Fruit fly (Drosophila melanogaster) whole organism, embryonic: ENCODE results near the gene nanos.

Experiments
- Aef1 ChIP-seq: fragments of 200-800 bp; sonication (Bioruptor generic); IDR thresholded peaks from 3 replicates; pipeline ENCODE4 v1.3.6; 2022; ENCODE audit warnings: missing biosample characterization, missing genetic modification characterization
- Atf-2 ChIP-seq: fragments of 200-800 bp; sonication (Bioruptor generic); optimal IDR thresholded peaks from 2 replicates; lab custom pipeline; 2016; ENCODE audit warnings: missing biosample characterization, missing genetic modification characterization
- CG1024 ChIP-seq: fragments of 200-800 bp; sonication (Bioruptor generic); IDR thresholded peaks from 2 replicates; pipeline ENCODE4 v1.3.6; 2022; ENCODE audit warnings: missing biosample characterization, missing genetic modification characterization
- CG10565 ChIP-seq: fragments of 200-800 bp; sonication (Bioruptor generic); optimal IDR thresholded peaks from 3 replicates; lab custom pipeline; 2016; ENCODE audit warnings: missing biosample characterization, mild to moderate bottlenecking, missing genetic modification characterization
- CG10979 ChIP-seq: fragments of 200-800 bp; sonication (Bioruptor generic); optimal IDR thresholded peaks from 2 replicates; lab custom pipeline; 2018; ENCODE audit warnings: missing biosample characterization, mild to moderate bottlenecking, missing genetic modification characterization, moderate library complexity
- CG11695 ChIP-seq: fragments of 200-800 bp; sonication (Bioruptor generic); IDR thresholded peaks from 3 replicates; pipeline ENCODE4 v1.3.6; 2022; ENCODE audit warnings: missing biosample characterization, missing genetic modification characterization
- CG11696 ChIP-seq: fragments of 200-800 bp; sonication (Bioruptor generic); IDR thresholded peaks from 2 replicates; pipeline ENCODE4 v1.3.6; 2022; ENCODE audit warnings: missing biosample characterization, missing genetic modification characterization
- CG11723 ChIP-seq: fragments of 200-800 bp; sonication (Bioruptor generic); optimal IDR thresholded peaks from 2 replicates; lab custom pipeline; 2017; ENCODE audit warnings: missing biosample characterization, mild to moderate bottlenecking, missing genetic modification characterization
- CG13123 ChIP-seq: fragments of 200-800 bp; sonication (Bioruptor generic); optimal IDR thresholded peaks from 2 replicates; lab custom pipeline; 2016; ENCODE audit warnings: missing biosample characterization, missing genetic modification characterization
- CG13894 ChIP-seq: fragments of 200-800 bp; sonication (Bioruptor generic); optimal IDR thresholded peaks from 3 replicates; lab custom pipeline; 2018; ENCODE audit warnings: missing biosample characterization, mild to moderate bottlenecking, missing genetic modification characterization, moderate library complexity
- CG15073 ChIP-seq: fragments of 200-800 bp; sonication (Bioruptor generic); optimal IDR thresholded peaks from 2 replicates; lab custom pipeline; 2016; ENCODE audit warnings: missing biosample characterization, missing genetic modification characterization
- CG17612 ChIP-seq: fragments of 200-800 bp; sonication (Bioruptor generic); IDR thresholded peaks from 2 replicates; pipeline ENCODE4 v1.3.6; 2022; ENCODE audit warnings: missing biosample characterization, missing genetic modification characterization
- CG17829 ChIP-seq: fragments of 200-800 bp; optimal IDR thresholded peaks from 2 replicates; lab custom pipeline; 2019; ENCODE audit warnings: missing biosample characterization, mild to moderate bottlenecking, missing genetic modification characterization, moderate library complexity
- CG18262 ChIP-seq: fragments of 200-800 bp; optimal IDR thresholded peaks from 3 replicates; lab custom pipeline; 2019; ENCODE audit warnings: missing biosample characterization, mild to moderate bottlenecking, missing genetic modification characterization, moderate library complexity
- CG18619 ChIP-seq: fragments of 200-800 bp; sonication (Bioruptor generic); optimal IDR thresholded peaks from 3 replicates; lab custom pipeline; 2017; ENCODE audit warnings: missing biosample characterization, mild to moderate bottlenecking, missing genetic modification characterization
- CG4404 ChIP-seq: fragments of 200-800 bp; sonication (Bioruptor generic); IDR thresholded peaks from 2 replicates; pipeline ENCODE4 v1.3.6; 2022; ENCODE audit warnings: missing biosample characterization, missing genetic modification characterization
- CG6254 ChIP-seq: fragments of 200-800 bp; sonication (Bioruptor generic); optimal IDR thresholded peaks from 3 replicates; lab custom pipeline; 2017; ENCODE audit warnings: mild to moderate bottlenecking, missing biosample characterization, missing genetic modification reagents, missing genetic modification characterization
- CG7786 ChIP-seq: fragments of 200-800 bp; sonication (Bioruptor generic); optimal IDR thresholded peaks from 2 replicates; lab custom pipeline; 2016; ENCODE audit warnings: missing biosample characterization, missing genetic modification characterization
- CG7963 ChIP-seq: fragments of 200-800 bp; sonication (Bioruptor generic); IDR thresholded peaks from 3 replicates; pipeline ENCODE4 v1.3.6; 2022; ENCODE audit warnings: missing biosample characterization, missing genetic modification characterization; ENCODE audit not compliant: partially characterized antibody
- CG8290 ChIP-seq, 3 experiments: fragments of 200-800 bp; sonication (Bioruptor generic); optimal IDR thresholded peaks; 2 replicates each; lab custom pipeline; 2016 to 2019; ENCODE audit warnings: missing biosample characterization in 3 of 3, missing genetic modification characterization in 3 of 3, mild to moderate bottlenecking in 2 of 3, moderate library complexity in 1 of 3
- CG8478 ChIP-seq: fragments of >200 bp; optimal IDR thresholded peaks from 2 replicates; lab custom pipeline; 2018
- CHES-1-like ChIP-seq: fragments of 200-800 bp; sonication (Bioruptor generic); optimal IDR thresholded peaks from 2 replicates; lab custom pipeline; 2016; ENCODE audit warnings: missing biosample characterization, missing genetic modification characterization
- Doc3 ChIP-seq: fragments of 200-800 bp; sonication (Bioruptor generic); IDR thresholded peaks from 3 replicates; pipeline ENCODE4 v1.3.6; 2022; ENCODE audit warnings: missing biosample characterization, missing genetic modification characterization; ENCODE audit not compliant: partially characterized antibody
- Eip74EF ChIP-seq, 2 experiments: fragments of 200-800 bp in 1 of 2; fragments of >200 bp in 1 of 2; sonication (Bioruptor generic) in 1 of 2; optimal IDR thresholded peaks; 2 replicates each; lab custom pipeline; 2017 to 2019; ENCODE audit warnings: missing biosample characterization in 2 of 2, missing genetic modification characterization in 2 of 2, mild to moderate bottlenecking in 1 of 2, moderate library complexity in 1 of 2
- HLH54F ChIP-seq: fragments of 200-800 bp; sonication (Bioruptor generic); optimal IDR thresholded peaks from 3 replicates; lab custom pipeline; 2016; ENCODE audit warnings: missing biosample characterization, missing genetic modification characterization
- Hsf ChIP-seq: fragments of 200-800 bp; sonication (Bioruptor generic); optimal IDR thresholded peaks from 3 replicates; lab custom pipeline; 2016; ENCODE audit warnings: missing biosample characterization, missing genetic modification characterization
- Mad ChIP-seq: fragments of 200-800 bp; sonication (Bioruptor generic); optimal IDR thresholded peaks from 2 replicates; lab custom pipeline; 2016; ENCODE audit warnings: missing biosample characterization, missing genetic modification characterization
- Max ChIP-seq: fragments of 200-800 bp; sonication (Bioruptor generic); optimal IDR thresholded peaks from 2 replicates; lab custom pipeline; 2016; ENCODE audit warnings: missing biosample characterization, mild to moderate bottlenecking, missing genetic modification characterization
- Oli ChIP-seq: fragments of 200-800 bp; sonication (Bioruptor generic); optimal IDR thresholded peaks from 2 replicates; lab custom pipeline; 2018; ENCODE audit warnings: missing biosample characterization, mild to moderate bottlenecking, missing genetic modification characterization, moderate library complexity
- Opbp ChIP-seq: fragments of 200-800 bp; sonication (Bioruptor generic); IDR thresholded peaks from 3 replicates; pipeline ENCODE4 v1.3.6; 2022; ENCODE audit warnings: missing biosample characterization, missing genetic modification characterization; ENCODE audit not compliant: partially characterized antibody
- Rfx ChIP-seq: fragments of 200-800 bp; sonication (Bioruptor generic); IDR thresholded peaks from 2 replicates; pipeline ENCODE4 v1.3.6; 2022; ENCODE audit warnings: missing biosample characterization, missing genetic modification characterization
- Ssrp ChIP-seq: fragments of 200-800 bp; sonication (Bioruptor generic); optimal IDR thresholded peaks from 2 replicates; lab custom pipeline; 2018; ENCODE audit warnings: missing biosample characterization, mild to moderate bottlenecking, missing genetic modification characterization, moderate library complexity
- amos ChIP-seq: fragments of 200-800 bp; sonication (Bioruptor generic); IDR thresholded peaks from 2 replicates; pipeline ENCODE4 v1.3.6; 2022; ENCODE audit warnings: missing biosample characterization, missing genetic modification characterization; ENCODE audit not compliant: partially characterized antibody
- bcd ChIP-seq: fragments of 200-800 bp; sonication (Bioruptor generic); optimal IDR thresholded peaks from 2 replicates; lab custom pipeline; 2017; ENCODE audit warnings: missing biosample characterization, mild to moderate bottlenecking, missing genetic modification characterization
- chinmo ChIP-seq: fragments of 200-800 bp; sonication (Bioruptor generic); IDR thresholded peaks from 4 replicates; pipeline ENCODE4 v1.3.6; 2022; ENCODE audit warnings: missing biosample characterization, missing genetic modification characterization; ENCODE audit not compliant: partially characterized antibody
- chn ChIP-seq: fragments of 200-800 bp; sonication (Bioruptor generic); optimal IDR thresholded peaks from 2 replicates; lab custom pipeline; 2016; ENCODE audit warnings: missing biosample characterization, missing genetic modification characterization
- ems ChIP-seq: fragments of 200-800 bp; sonication (Bioruptor generic); optimal IDR thresholded peaks from 3 replicates; lab custom pipeline; 2016; ENCODE audit warnings: missing biosample characterization, missing genetic modification characterization
- fd3F ChIP-seq: fragments of 200-800 bp; sonication (Bioruptor generic); optimal IDR thresholded peaks from 2 replicates; lab custom pipeline; 2018; ENCODE audit warnings: missing biosample characterization, mild to moderate bottlenecking, missing genetic modification characterization, moderate library complexity
- gfzf ChIP-seq: fragments of 200-800 bp; sonication (Bioruptor generic); optimal IDR thresholded peaks from 2 replicates; lab custom pipeline; 2016; ENCODE audit warnings: missing biosample characterization, mild to moderate bottlenecking, missing genetic modification characterization, moderate library complexity
- hkb ChIP-seq, 2 experiments: fragments of 200-800 bp in 1 of 2; fragments of >200 bp in 1 of 2; sonication (Bioruptor generic) in 1 of 2; IDR thresholded peaks in 1 of 2; optimal IDR thresholded peaks in 1 of 2; 2 replicates each; pipeline versions ENCODE4 v1.3.6 to Lab custom; 2017 to 2022; ENCODE audit warnings: missing biosample characterization in 1 of 2, missing genetic modification characterization in 1 of 2
- klu ChIP-seq: fragments of 200-800 bp; sonication (Bioruptor generic); IDR thresholded peaks from 2 replicates; pipeline ENCODE4 v1.3.6; 2022; ENCODE audit warnings: missing biosample characterization, missing genetic modification characterization
- prd ChIP-seq, 3 experiments: fragments of >200 bp in 2 of 3; fragments of 200-800 bp in 1 of 3; sonication (Bioruptor generic) in 1 of 3; optimal IDR thresholded peaks in 2 of 3; IDR thresholded peaks in 1 of 3; 2 replicates in 2 of 3; 3 replicates in 1 of 3; pipeline versions ENCODE4 v1.3.6 to Lab custom; 2017 to 2022; ENCODE audit warnings: missing biosample characterization in 1 of 3, missing genetic modification characterization in 1 of 3
- pum ChIP-seq: fragments of 200-800 bp; sonication (Bioruptor generic); optimal IDR thresholded peaks from 2 replicates; lab custom pipeline; 2016; ENCODE audit warnings: missing biosample characterization, missing genetic modification characterization
- seq ChIP-seq: fragments of 200-800 bp; sonication (Bioruptor generic); IDR thresholded peaks from 2 replicates; pipeline ENCODE4 v1.3.6; 2022; ENCODE audit warnings: missing biosample characterization, missing genetic modification characterization
- sr ChIP-seq: fragments of 200-800 bp; sonication (Bioruptor generic); IDR thresholded peaks from 3 replicates; pipeline ENCODE4 v1.3.6; 2022; ENCODE audit warnings: missing biosample characterization, missing genetic modification characterization
- sug ChIP-seq: fragments of 200-800 bp; optimal IDR thresholded peaks from 2 replicates; lab custom pipeline; 2019; ENCODE audit warnings: missing biosample characterization, mild to moderate bottlenecking, missing genetic modification characterization, moderate library complexity
- tgo ChIP-seq: fragments of 200-800 bp; sonication (Bioruptor generic); IDR thresholded peaks from 3 replicates; pipeline ENCODE4 v1.3.6; 2022; ENCODE audit warnings: missing biosample characterization, missing genetic modification characterization
- trh ChIP-seq: fragments of 200-800 bp; sonication (Bioruptor generic); optimal IDR thresholded peaks from 2 replicates; lab custom pipeline; 2016; ENCODE audit warnings: missing biosample characterization, missing genetic modification characterization
- tup ChIP-seq: fragments of 200-800 bp; sonication (Bioruptor generic); optimal IDR thresholded peaks from 2 replicates; lab custom pipeline; 2016; ENCODE audit warnings: missing biosample characterization, mild to moderate bottlenecking, missing genetic modification characterization, moderate library complexity
- zf30C ChIP-seq: fragments of 200-800 bp; sonication (Bioruptor generic); optimal IDR thresholded peaks from 3 replicates; lab custom pipeline; 2018; ENCODE audit warnings: missing biosample characterization, mild to moderate bottlenecking, missing genetic modification characterization

nanos gene

DNA sequence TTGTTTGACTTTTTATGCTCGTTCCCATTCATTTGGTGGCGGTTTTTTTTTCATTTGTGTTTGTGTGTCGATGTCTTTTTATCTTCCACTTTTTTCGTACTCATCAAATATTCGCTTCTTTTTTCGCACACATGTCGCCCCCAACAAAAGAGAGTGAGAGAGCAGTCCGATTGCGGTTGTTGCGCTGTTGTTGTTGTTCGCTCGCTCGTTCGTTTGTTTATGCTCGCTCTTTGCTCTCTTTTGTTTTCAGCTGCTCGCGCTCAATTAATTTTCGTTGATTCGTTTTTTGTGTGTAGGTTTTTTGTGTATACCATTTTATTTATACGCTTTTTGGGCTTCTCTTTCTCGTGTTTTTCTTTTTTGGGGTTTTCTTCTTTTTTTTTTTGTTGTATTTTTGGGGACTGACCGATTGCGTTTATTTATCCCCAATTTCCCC is 8.6 kb downstream of the nanos start (continued):
- TF ChIP-seq prd (optimal IDR thresholded peaks at IDR 0.05; lab: Kevin White, UChicago), result no peak
- no peak for TF ChIP-seq prd (GFP tag; IDR thresholded peaks at IDR 0.05; lab: Robert Waterston, UW)
- peak; percentile 7 for TF ChIP-seq zf30C (GFP tag; lab: Kevin White, UChicago)
- no peak for TF ChIP-seq CG10565 (GFP tag; lab: Kevin White, UChicago)
- no peak for TF ChIP-seq Max (GFP tag; lab: Kevin White, UChicago)
- TF ChIP-seq seq (GFP tag; lab: Robert Waterston, UW), result peak; percentile 43; the same call in 1 of the 2 replicates
- TF ChIP-seq CG15073 (GFP tag; lab: Kevin White, UChicago), result no peak
- no peak for TF ChIP-seq CG4404 (GFP tag; lab: Robert Waterston, UW)
- TF ChIP-seq Oli (tag; lab: Kevin White, UChicago), result no peak
- TF ChIP-seq CG11695 (GFP tag; lab: Robert Waterston, UW), result no peak
- no peak for TF ChIP-seq CG18619 (GFP tag; lab: Kevin White, UChicago)
- TF ChIP-seq sr, result no peak
- no peak for TF ChIP-seq CHES-1-like (GFP tag; lab: Kevin White, UChicago)
- TF ChIP-seq Aef1 (GFP tag; lab: Robert Waterston, UW), result no peak
- no peak for TF ChIP-seq CG6254 (GFP tag; lab: Kevin White, UChicago)
- TF ChIP-seq Doc3, result peak; percentile 28; the same call in 1 of the 3 replicates
- no peak for TF ChIP-seq CG17829 (tag; lab: Kevin White, UChicago)
- TF ChIP-seq Atf-2, result no peak
- no peak for TF ChIP-seq sug (tag; lab: Kevin White, UChicago)
- no peak for TF ChIP-seq tgo (GFP tag; lab: Robert Waterston, UW)
- TF ChIP-seq CG8290 (GFP tag; optimal IDR thresholded peaks at IDR 0.05; lab: Kevin White, UChicago), result no peak
- no peak for TF ChIP-seq CG8290 (tag; optimal IDR thresholded peaks at IDR 0.05; lab: Kevin White, UChicago)
- TF ChIP-seq Rfx (GFP tag; lab: Robert Waterston, UW), result peak; percentile 22; the same call in 1 of the 2 replicates
- TF ChIP-seq hkb (optimal IDR thresholded peaks at IDR 0.05; lab: Kevin White, UChicago), result no peak
- no peak for TF ChIP-seq hkb (GFP tag; IDR thresholded peaks at IDR 0.05; lab: Robert Waterston, UW)
- no peak for TF ChIP-seq CG11696
- TF ChIP-seq CG7963 (GFP tag; lab: Robert Waterston, UW), result no peak
- TF ChIP-seq fd3F, result no peak
- no peak for TF ChIP-seq CG18262 (tag; lab: Kevin White, UChicago)
- no peak for TF ChIP-seq Ssrp (tag; lab: Kevin White, UChicago)
- TF ChIP-seq pum (GFP tag; lab: Kevin White, UChicago), result no peak
- no peak for TF ChIP-seq tup
- no peak for TF ChIP-seq CG11723 (GFP tag; lab: Kevin White, UChicago)
- no peak for TF ChIP-seq bcd (GFP tag; lab: Kevin White, UChicago)
- no peak for TF ChIP-seq gfzf
- no peak for TF ChIP-seq HLH54F
- TF ChIP-seq Opbp (GFP tag; lab: Robert Waterston, UW), result no peak
- no peak for TF ChIP-seq Eip74EF (GFP tag; optimal IDR thresholded peaks at IDR 0.05; lab: Kevin White, UChicago)
- no peak for TF ChIP-seq CG1024
- no peak for TF ChIP-seq chn (GFP tag; lab: Kevin White, UChicago)
- TF ChIP-seq CG13123 (GFP tag; lab: Kevin White, UChicago), result no peak
- no peak for TF ChIP-seq CG7786 (GFP tag; lab: Kevin White, UChicago)
- no peak for TF ChIP-seq klu (GFP tag; lab: Robert Waterston, UW)
- no peak for TF ChIP-seq CG13894 (tag; lab: Kevin White, UChicago)
- TF ChIP-seq CG8478, result no peak
- no peak for TF ChIP-seq amos (GFP tag; lab: Robert Waterston, UW)
- TF ChIP-seq chinmo (GFP tag; lab: Robert Waterston, UW), result peak; percentile 82; the same call in 2 of the 4 replicates
- TF ChIP-seq ems (GFP tag; lab: Kevin White, UChicago), result no peak
- TF ChIP-seq trh (GFP tag; lab: Kevin White, UChicago), result no peak
- TF ChIP-seq Mad (GFP tag; lab: Kevin White, UChicago), result no peak
- TF ChIP-seq CG17612 (GFP tag; lab: Robert Waterston, UW), result no peak
- no peak for TF ChIP-seq Hsf
- TF ChIP-seq CG10979 (tag; lab: Kevin White, UChicago), result no peak
